Worm (Caenorhabditis elegans) whole organism, L1 larva: Measurements from ENCODE around the gene oac-1.

Source experiments
- F16B12.6 ChIP-seq: fragments of 150-350 bp; optimal IDR thresholded peaks from 2 replicates; lab custom pipeline; 2014; ENCODE audit warnings: missing biosample characterization, missing genetic modification characterization
- aha-1 ChIP-seq: fragments of 150-350 bp; optimal IDR thresholded peaks from 2 replicates; lab custom pipeline; 2014; ENCODE audit warnings: missing biosample characterization, missing genetic modification characterization
- alr-1 ChIP-seq: fragments of 200-800 bp; sonication (Bioruptor generic); optimal IDR thresholded peaks from 2 replicates; lab custom pipeline; 2018; ENCODE audit warnings: borderline replicate concordance, mild to moderate bottlenecking, missing genetic modification characterization, missing compliant biosample characterization
- aly-2 ChIP-seq: fragments of 150-350 bp; optimal IDR thresholded peaks from 2 replicates; lab custom pipeline; 2014; ENCODE audit warnings: missing biosample characterization, missing genetic modification characterization
- ama-1 ChIP-seq: fragments of 150-350 bp; optimal IDR thresholded peaks from 2 replicates; lab custom pipeline; 2014
- ceh-63 ChIP-seq: fragments of 200-800 bp; sonication (Bioruptor generic); optimal IDR thresholded peaks from 2 replicates; lab custom pipeline; 2018; ENCODE audit warnings: mild to moderate bottlenecking, missing genetic modification characterization, missing compliant biosample characterization
- ceh-90 ChIP-seq: sonication (generic microtip); optimal IDR thresholded peaks from 2 replicates; lab custom pipeline; 2016; ENCODE audit warnings: missing genetic modification characterization, missing compliant biosample characterization
- ces-1 ChIP-seq: fragments of 150-350 bp; optimal IDR thresholded peaks from 2 replicates; lab custom pipeline; 2014; ENCODE audit warnings: missing biosample characterization, missing genetic modification reagents, missing genetic modification characterization
- dpl-1 ChIP-seq, 3 experiments: fragments of 150-350 bp in 2 of 3; sonication (generic microtip) in 1 of 3; optimal IDR thresholded peaks; 2 replicates each; lab custom pipeline; 2014 to 2017; ENCODE audit warnings: missing biosample characterization in 3 of 3, missing genetic modification characterization in 3 of 3, missing genetic modification reagents in 3 of 3
- efl-1 ChIP-seq, 4 experiments: fragments of 150-350 bp; optimal IDR thresholded peaks in 3 of 4; peaks in 1 of 4; 1 replicate in 1 of 4; 2 replicates in 3 of 4; lab custom pipeline; 2014; ENCODE audit warnings: missing biosample characterization in 2 of 4, missing genetic modification characterization in 2 of 4, missing genetic modification reagents in 2 of 4
- efl-3 ChIP-seq: fragments of 200-800 bp; sonication (Bioruptor generic); optimal IDR thresholded peaks from 2 replicates; lab custom pipeline; 2018; ENCODE audit warnings: mild to moderate bottlenecking, missing genetic modification characterization, missing compliant biosample characterization
- egl-13 ChIP-seq: sonication (generic microtip); optimal IDR thresholded peaks from 2 replicates; lab custom pipeline; 2016; ENCODE audit warnings: missing genotype, missing genetic modification reagents, missing genetic modification characterization, missing compliant biosample characterization
- egl-27 ChIP-seq, 2 experiments: fragments of 150-350 bp in 1 of 2; sonication (generic microtip); optimal IDR thresholded peaks; 3 replicates each; lab custom pipeline; 2017 to 2018; ENCODE audit warnings: missing biosample characterization in 2 of 2, missing genetic modification characterization in 2 of 2, missing genetic modification reagents in 2 of 2
- elt-2 ChIP-seq: sonication (generic microtip); optimal IDR thresholded peaks from 2 replicates; lab custom pipeline; 2016; ENCODE audit warnings: missing genetic modification characterization, mild to moderate bottlenecking, inconsistent platforms, missing compliant biosample characterization, missing genetic modification reagents
- elt-3 ChIP-seq, 6 experiments: fragments of 150-350 bp in 1 of 6; sonication (generic microtip); optimal IDR thresholded peaks; 2 replicates each; lab custom pipeline; 2017 to 2018; ENCODE audit warnings: missing biosample characterization in 6 of 6, missing genetic modification characterization in 6 of 6, inconsistent platforms in 1 of 6
- fkh-10 ChIP-seq: sonication (generic microtip); optimal IDR thresholded peaks from 2 replicates; lab custom pipeline; 2017; ENCODE audit warnings: missing biosample characterization, missing genetic modification reagents, missing genetic modification characterization
- fkh-4 ChIP-seq: sonication (generic microtip); optimal IDR thresholded peaks from 2 replicates; lab custom pipeline; 2016; ENCODE audit warnings: missing compliant biosample characterization, missing genetic modification characterization, borderline replicate concordance
- fkh-8 ChIP-seq: sonication (generic microtip); optimal IDR thresholded peaks from 2 replicates; lab custom pipeline; 2016; ENCODE audit warnings: mild to moderate bottlenecking, missing genetic modification characterization, missing compliant biosample characterization
- fos-1 ChIP-seq: fragments of 150-350 bp; optimal IDR thresholded peaks from 2 replicates; lab custom pipeline; 2014; ENCODE audit warnings: missing biosample characterization, missing genetic modification characterization
- grh-1 ChIP-seq: fragments of 200-800 bp; sonication (Bioruptor generic); IDR thresholded peaks from 2 replicates; pipeline ENCODE4 v1.3.6; 2022; ENCODE audit warnings: missing genetic modification reagents, missing genetic modification characterization, missing compliant biosample characterization
- hlh-4 ChIP-seq: sonication (generic microtip); optimal IDR thresholded peaks from 2 replicates; lab custom pipeline; 2016; ENCODE audit warnings: mild to moderate bottlenecking, missing genetic modification characterization, missing compliant biosample characterization
- hpl-2 ChIP-seq: fragments of 150-350 bp; optimal IDR thresholded peaks from 2 replicates; lab custom pipeline; 2014; ENCODE audit warnings: missing biosample characterization, missing genetic modification reagents, missing genetic modification characterization
- irx-1 ChIP-seq: sonication (generic microtip); optimal IDR thresholded peaks from 2 replicates; lab custom pipeline; 2016; ENCODE audit warnings: missing genetic modification characterization, missing compliant biosample characterization
- isw-1 ChIP-seq: fragments of 200-800 bp; sonication (Bioruptor generic); IDR thresholded peaks from 2 replicates; pipeline ENCODE4 v1.3.6; 2022; ENCODE audit warnings: missing genetic modification characterization, missing compliant biosample characterization
- lin-15B ChIP-seq: fragments of 150-350 bp; sonication (generic microtip); optimal IDR thresholded peaks from 3 replicates; lab custom pipeline; 2014; ENCODE audit warnings: missing biosample characterization, missing genetic modification characterization
- lir-3 ChIP-seq: sonication (generic microtip); optimal IDR thresholded peaks from 2 replicates; lab custom pipeline; 2016; ENCODE audit warnings: mild to moderate bottlenecking, missing genetic modification characterization, moderate library complexity, missing compliant biosample characterization; ENCODE audit not compliant: poor library complexity
- lsy-2 ChIP-seq, 2 experiments: fragments of 150-350 bp; optimal IDR thresholded peaks; 2 replicates each; lab custom pipeline; 2014; ENCODE audit warnings: missing biosample characterization in 2 of 2, missing genetic modification characterization in 2 of 2
- nhr-11 ChIP-seq: fragments of 150-350 bp; optimal IDR thresholded peaks from 2 replicates; lab custom pipeline; 2014; ENCODE audit warnings: missing biosample characterization, missing genetic modification characterization
- nhr-12 ChIP-seq: sonication (generic microtip); optimal IDR thresholded peaks from 2 replicates; lab custom pipeline; 2017; ENCODE audit warnings: missing biosample characterization, missing genetic modification characterization
- nhr-19 ChIP-seq: fragments of 200-800 bp; sonication (Bioruptor generic); conservative IDR thresholded peaks from 2 replicates; pipeline ENCODE4 v1.3.6; 2022; ENCODE audit warnings: missing genetic modification characterization, missing compliant biosample characterization
- nhr-47 ChIP-seq: sonication (generic microtip); optimal IDR thresholded peaks from 2 replicates; lab custom pipeline; 2016; ENCODE audit warnings: mild to moderate bottlenecking, missing genetic modification characterization, moderate library complexity, missing compliant biosample characterization
- nhr-77 ChIP-seq: fragments of 150-350 bp; optimal IDR thresholded peaks from 2 replicates; lab custom pipeline; 2014; ENCODE audit warnings: missing biosample characterization, missing genetic modification characterization
- nhr-84 ChIP-seq: sonication (generic microtip); optimal IDR thresholded peaks from 2 replicates; lab custom pipeline; 2017; ENCODE audit warnings: missing biosample characterization, missing genetic modification characterization
- nhr-90 ChIP-seq: sonication (generic microtip); optimal IDR thresholded peaks from 2 replicates; lab custom pipeline; 2016; ENCODE audit warnings: mild to moderate bottlenecking, missing genetic modification characterization, missing compliant biosample characterization; ENCODE audit not compliant: poor library complexity
- pag-3 ChIP-seq: sonication (generic microtip); optimal IDR thresholded peaks from 2 replicates; lab custom pipeline; 2017; ENCODE audit warnings: missing genetic modification characterization, mild to moderate bottlenecking, missing compliant biosample characterization, antibody characterized with exemption, borderline replicate concordance; ENCODE audit not compliant: insufficient read depth
- pax-3 ChIP-seq: fragments of 200-800 bp; sonication (Bioruptor generic); optimal IDR thresholded peaks from 2 replicates; lab custom pipeline; 2018; ENCODE audit warnings: mild to moderate bottlenecking, missing genetic modification characterization, moderate library complexity, missing compliant biosample characterization
- rnt-1 ChIP-seq: sonication (generic microtip); optimal IDR thresholded peaks from 2 replicates; lab custom pipeline; 2016; ENCODE audit warnings: mild to moderate bottlenecking, missing genetic modification characterization, moderate library complexity, missing compliant biosample characterization
- snu-23 ChIP-seq: sonication (generic microtip); optimal IDR thresholded peaks from 2 replicates; lab custom pipeline; 2016; ENCODE audit warnings: missing genetic modification characterization, missing compliant biosample characterization
- sptf-1 ChIP-seq: fragments of 150-350 bp; optimal IDR thresholded peaks from 2 replicates; lab custom pipeline; 2014; ENCODE audit warnings: missing biosample characterization, missing genetic modification characterization
- swsn-7 ChIP-seq: sonication (generic microtip); optimal IDR thresholded peaks from 2 replicates; lab custom pipeline; 2016; ENCODE audit warnings: missing genetic modification characterization, missing compliant biosample characterization
- tbx-2 ChIP-seq: sonication (generic microtip); optimal IDR thresholded peaks from 2 replicates; lab custom pipeline; 2016; ENCODE audit warnings: missing genetic modification characterization, missing compliant biosample characterization
- tlp-1 ChIP-seq: fragments of 150-350 bp; optimal IDR thresholded peaks from 2 replicates; lab custom pipeline; 2014; ENCODE audit warnings: missing biosample characterization, missing genetic modification characterization
- unc-98 ChIP-seq: fragments of 200-800 bp; sonication (Bioruptor generic); IDR thresholded peaks from 2 replicates; pipeline ENCODE4 v1.3.6; 2022; ENCODE audit warnings: missing genetic modification characterization, missing compliant biosample characterization
- vab-15 ChIP-seq: sonication (generic microtip); optimal IDR thresholded peaks from 2 replicates; lab custom pipeline; 2017; ENCODE audit warnings: missing genotype, mild to moderate bottlenecking, missing genetic modification characterization, missing compliant biosample characterization
- xbp-1 ChIP-seq: sonication (generic microtip); optimal IDR thresholded peaks from 2 replicates; lab custom pipeline; 2016; ENCODE audit warnings: missing genetic modification characterization, missing compliant biosample characterization
- zag-1 ChIP-seq: fragments of 150-350 bp; optimal IDR thresholded peaks from 2 replicates; lab custom pipeline; 2014; ENCODE audit warnings: missing biosample characterization, missing genetic modification characterization
- zip-4 ChIP-seq: fragments of 200-800 bp; sonication (Bioruptor generic); optimal IDR thresholded peaks from 2 replicates; lab custom pipeline; 2018; ENCODE audit warnings: mild to moderate bottlenecking, missing genetic modification characterization, moderate library complexity, missing compliant biosample characterization
- ztf-11 ChIP-seq, 2 experiments: sonication (generic microtip); optimal IDR thresholded peaks; 2 replicates each; lab custom pipeline; 2016 to 2017; ENCODE audit warnings: missing genetic modification characterization in 2 of 2, missing biosample characterization in 1 of 2, missing compliant biosample characterization in 1 of 2

oac-1 gene

ce11 chrV:19555869-19556268, at the start of gene oac-1:
TSS of gene oac-1 (minus strand) at chrV:19555969.
- no peak for TF ChIP-seq fkh-4 (tag; lab: Kevin White, UChicago)
- no peak for TF ChIP-seq ceh-90 (tag; lab: Kevin White, UChicago)
- no peak for TF ChIP-seq snu-23 (GFP tag; lab: Kevin White, UChicago)
- no peak for TF ChIP-seq nhr-47 (tag; lab: Kevin White, UChicago)
- no peak for TF ChIP-seq unc-98 (GFP tag; lab: Robert Waterston, UW)
- no peak for TF ChIP-seq pag-3
- no peak for TF ChIP-seq aly-2 (tag; lab: Kevin White, UChicago)
- TF ChIP-seq alr-1 (tag; lab: Kevin White, UChicago): no peak
- TF ChIP-seq lsy-2 (tag; optimal IDR thresholded peaks at IDR 0.05; lab: Kevin White, UChicago): no peak
- TF ChIP-seq fkh-10: no peak
- no peak for TF ChIP-seq isw-1
- TF ChIP-seq tlp-1 (tag; lab: Kevin White, UChicago): no peak
- TF ChIP-seq rnt-1: no peak
- no peak for TF ChIP-seq efl-1 (optimal IDR thresholded peaks at IDR 0.05; lab: Kevin White, UChicago)
- TF ChIP-seq efl-1 (GFP tag; optimal IDR thresholded peaks at IDR 0.05 in 1 of 2; lab: Kevin White, UChicago): no peak
- no peak for TF ChIP-seq sptf-1 (tag; lab: Kevin White, UChicago)
- TF ChIP-seq F16B12.6: no peak
- TF ChIP-seq fos-1: no peak

ce11 chrV:19605415-19605814, 49.6 kb upstream of the oac-1 start:
- TF ChIP-seq hlh-4 (tag; lab: Kevin White, UChicago) (no peak), irx-1 (tag; lab: Kevin White, UChicago) (no peak), ama-1 (no peak), grh-1 (GFP tag; lab: Robert Waterston, UW) (no peak), elt-2 (tag; lab: Kevin White, UChicago) (no peak), nhr-90 (tag; lab: Kevin White, UChicago) (no peak), unc-98 (GFP tag; lab: Robert Waterston, UW) (no peak), tbx-2 (tag; lab: Kevin White, UChicago) (no peak), swsn-7 (tag; lab: Kevin White, UChicago) (no peak), zag-1 (tag; lab: Kevin White, UChicago) (no peak), nhr-11 (tag; lab: Kevin White, UChicago) (no peak), F16B12.6 (no peak), lin-15B (tag; lab: Kevin White, UChicago) (no peak), ztf-11 (tag; optimal IDR thresholded peaks at IDR 0.05; lab: Kevin White, UChicago) (no peak), nhr-77 (tag; lab: Kevin White, UChicago) (no peak), aha-1 (no peak)

- TF ChIP-seq vab-15 (tag; lab: Kevin White, UChicago) (no peak), elt-3 (tag; optimal IDR thresholded peaks at IDR 0.05; lab: Kevin White, UChicago) (no peak), irx-1 (tag; lab: Kevin White, UChicago) (no peak), alr-1 (tag; lab: Kevin White, UChicago) (no peak), aha-1 (no peak), snu-23 (GFP tag; lab: Kevin White, UChicago) (no peak), lir-3 (tag; lab: Kevin White, UChicago) (no peak), zip-4 (GFP tag; lab: Kevin White, UChicago) (no peak), ama-1 (no peak), egl-27 (tag; optimal IDR thresholded peaks at IDR 0.05; lab: Kevin White, UChicago) (no peak), sptf-1 (tag; lab: Kevin White, UChicago) (no peak)
Observed at ce11 chrV:19599087-19599486, 43.3 kb upstream of the oac-1 start.

ce11 chrV:19590826-19591225, 35.1 kb upstream of the oac-1 start:
- no peak for TF ChIP-seq dpl-1 (GFP tag; optimal IDR thresholded peaks at IDR 0.05; lab: Kevin White, UChicago)
- TF ChIP-seq nhr-12 (tag; lab: Kevin White, UChicago): no peak
- no peak for TF ChIP-seq hpl-2
- TF ChIP-seq efl-3 (GFP tag; lab: Kevin White, UChicago): no peak
- TF ChIP-seq nhr-19 (GFP tag; lab: Robert Waterston, UW): no peak
- TF ChIP-seq ces-1 (GFP tag; lab: Kevin White, UChicago): no peak
- no peak for TF ChIP-seq xbp-1
- TF ChIP-seq F16B12.6: no peak
- no peak for TF ChIP-seq nhr-47 (tag; lab: Kevin White, UChicago)
- TF ChIP-seq fkh-8 (tag; lab: Kevin White, UChicago): no peak
- TF ChIP-seq nhr-84 (tag; lab: Kevin White, UChicago): no peak
- TF ChIP-seq fkh-4 (tag; lab: Kevin White, UChicago): no peak
- TF ChIP-seq pax-3 (tag; lab: Kevin White, UChicago): no peak
- no peak for TF ChIP-seq ceh-63 (GFP tag; lab: Kevin White, UChicago)
- no peak for TF ChIP-seq egl-13 (tag; lab: Kevin White, UChicago)
